Fruit fly (Drosophila melanogaster): Measurements from ENCODE around the gene CG15531.

Gene CG15531

DNA sequence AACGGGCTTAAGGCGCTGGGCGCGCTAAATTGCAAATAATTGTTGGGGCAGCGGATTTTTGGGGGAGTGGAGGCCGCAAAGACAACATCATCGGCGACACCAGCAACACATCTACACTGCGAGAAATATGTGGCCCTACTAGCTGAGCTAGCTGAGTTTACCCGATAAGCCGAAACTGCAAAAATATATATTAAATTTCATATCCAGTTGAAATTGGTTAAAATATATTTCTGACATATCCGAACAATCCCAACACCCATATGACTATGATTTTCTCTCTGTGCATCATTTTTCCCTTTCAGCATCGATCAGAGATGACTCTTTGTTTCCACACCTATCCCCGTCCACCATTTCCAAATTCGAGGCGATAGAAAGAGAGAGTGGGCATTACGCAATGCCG is 6.2 kb downstream of the CG15531 start (continued):
- TF ChIP-seq Sox102F (GFP tag; optimal IDR thresholded peaks at IDR 0.05) (peak; percentile 83), stwl (tag; optimal IDR thresholded peaks at IDR 0.05) (no peak), bsh (GFP tag; optimal IDR thresholded peaks at IDR 0.05) (peak in 1 of 2 experiments; percentile 79), dmrt11E (tag; optimal IDR thresholded peaks at IDR 0.05) (peak; percentile 48), CG11504 (tag; optimal IDR thresholded peaks at IDR 0.05) (peak; percentile 86), emc (GFP tag; optimal IDR thresholded peaks at IDR 0.05) (peak; percentile 26), H2.0 (GFP tag; IDR thresholded peaks at IDR 0.05) (peak; percentile 73), nau (GFP tag; optimal IDR thresholded peaks at IDR 0.05) (peak; percentile 60), CG11093 (GFP tag; IDR thresholded peaks at IDR 0.05) (peak; percentile 48; the same call in 1 of the 3 replicates), ems (GFP tag; optimal IDR thresholded peaks at IDR 0.05) (peak; percentile 24), corto (GFP tag; optimal IDR thresholded peaks at IDR 0.05) (no peak), CG11723 (GFP tag; optimal IDR thresholded peaks at IDR 0.05) (peak; percentile 47), Hr78 (GFP tag; optimal IDR thresholded peaks at IDR 0.05) (peak in 1 of 2 experiments; percentile 34), sr (GFP tag; IDR thresholded peaks at IDR 0.05) (peak; percentile 57; the same call in 1 of the 3 replicates), CG3407 (GFP tag; optimal IDR thresholded peaks at IDR 0.05) (peak; percentile 68), MBD-R2 (GFP tag; IDR thresholded peaks at IDR 0.05) (peak; percentile 45; the same call in 1 of the 2 replicates), CG2116 (GFP tag; optimal IDR thresholded peaks at IDR 0.05) (no peak), HHEX (GFP tag; optimal IDR thresholded peaks at IDR 0.05) (peak; percentile 70), seq (GFP tag; IDR thresholded peaks at IDR 0.05) (peak; percentile 49; the same call in 1 of the 2 replicates), stc (GFP tag; IDR thresholded peaks at IDR 0.05) (peak; percentile 67), CG17612 (GFP tag; IDR thresholded peaks at IDR 0.05) (peak; percentile 55; the same call in 1 of the 2 replicates), tup (GFP tag; optimal IDR thresholded peaks at IDR 0.05) (no peak), CG33213 (GFP tag; optimal IDR thresholded peaks at IDR 0.05) (peak; percentile 38), vnd (GFP tag; IDR thresholded peaks at IDR 0.05; ENCODE audit: partially characterized antibody) (no peak), Dbx (GFP tag; IDR thresholded peaks at IDR 0.05) (peak; percentile 72), CG8924 (tag; optimal IDR thresholded peaks at IDR 0.05) (peak; percentile 63), sob (GFP tag; IDR thresholded peaks at IDR 0.05) (peak; percentile 85), CG9215 (GFP tag; IDR thresholded peaks at IDR 0.05) (peak; percentile 63; the same call in 1 of the 2 replicates), yki (optimal IDR thresholded peaks at IDR 0.05) (no peak), Bteb2 (GFP tag; optimal IDR thresholded peaks at IDR 0.05) (peak; percentile 4), so (GFP tag; IDR thresholded peaks at IDR 0.05) (peak; percentile 76; the same call in 2 of the 3 replicates), Oaz (GFP tag; IDR thresholded peaks at IDR 0.05) (peak; percentile 43; the same call in 1 of the 2 replicates), disco-r (GFP tag; optimal IDR thresholded peaks at IDR 0.05) (no peak), CG3281 (GFP tag; optimal IDR thresholded peaks at IDR 0.05) (peak; percentile 65), croc (GFP tag; conservative IDR thresholded peaks at IDR 0.05) (peak; percentile 65), CG7987 (GFP tag; optimal IDR thresholded peaks at IDR 0.05) (no peak), MESR4 (GFP tag; optimal IDR thresholded peaks at IDR 0.05) (no peak), CG1529 (GFP tag; optimal IDR thresholded peaks at IDR 0.05) (peak; percentile 57), E2f1 (GFP tag; IDR thresholded peaks at IDR 0.05) (peak; percentile 87), CG13123 (GFP tag; optimal IDR thresholded peaks at IDR 0.05) (peak; percentile 18), CG7271 (tag; optimal IDR thresholded peaks at IDR 0.05) (no peak), Bgb (GFP tag; IDR thresholded peaks at IDR 0.05; ENCODE audit: partially characterized antibody) (no peak), org-1 (GFP tag; optimal IDR thresholded peaks at IDR 0.05) (peak; percentile 53), bab2 (GFP tag; optimal IDR thresholded peaks at IDR 0.05) (peak; percentile 34), az2 (GFP tag; optimal IDR thresholded peaks at IDR 0.05) (peak; percentile 77), phol (tag; optimal IDR thresholded peaks at IDR 0.05) (peak; percentile 78), aop (GFP tag; IDR thresholded peaks at IDR 0.05) (peak; percentile 66; the same call in 1 of the 2 replicates), Taf1 (GFP tag; IDR thresholded peaks at IDR 0.05) (peak; percentile 65), gem (tag; optimal IDR thresholded peaks at IDR 0.05) (peak; percentile 83), fru (optimal IDR thresholded peaks at IDR 0.05) (no peak), Vsx1 (GFP tag; optimal IDR thresholded peaks at IDR 0.05) (peak; percentile 66)

All from whole organism, embryonic.